Fruit fly (Drosophila melanogaster) whole organism, wandering third instar larva: ENCODE data around the gene CG32195.

Experiments used
- CrebA ChIP-seq: fragments of 200-800 bp; sonication (Bioruptor generic); optimal IDR thresholded peaks from 2 replicates; lab custom pipeline; 2016; ENCODE audit warnings: missing biosample characterization, mild to moderate bottlenecking, missing genetic modification characterization, borderline replicate concordance
- Dfd ChIP-seq: fragments of >200 bp; optimal IDR thresholded peaks from 2 replicates; lab custom pipeline; 2017; ENCODE audit warnings: missing biosample characterization, missing genetic modification characterization
- GATAd ChIP-seq: sonication (Bioruptor generic); optimal IDR thresholded peaks from 2 replicates; lab custom pipeline; 2016; ENCODE audit warnings: missing biosample characterization, missing genetic modification characterization
- Hr78 ChIP-seq: fragments of >200 bp; optimal IDR thresholded peaks from 2 replicates; lab custom pipeline; 2017; ENCODE audit warnings: missing biosample characterization, missing genetic modification characterization
- Myc ChIP-seq: fragments of >200 bp; optimal IDR thresholded peaks from 2 replicates; lab custom pipeline; 2017
- Rel ChIP-seq, 2 experiments: fragments of 200-800 bp; sonication (Bioruptor generic) in 1 of 2; optimal IDR thresholded peaks; 2 replicates in 1 of 2; 3 replicates in 1 of 2; lab custom pipeline; 2016 to 2019; ENCODE audit warnings: mild to moderate bottlenecking in 2 of 2, missing biosample characterization in 2 of 2, missing genetic modification characterization in 2 of 2, moderate library complexity in 1 of 2
- Vsx2 ChIP-seq: fragments of 200-300, 225-300 bp; sonication (Bioruptor generic); optimal IDR thresholded peaks from 2 replicates; lab custom pipeline; 2018; ENCODE audit warnings: missing biosample characterization, missing genetic modification characterization; ENCODE audit not compliant: partially characterized antibody
- h ChIP-seq: fragments of 200-800 bp; sonication (Bioruptor generic); optimal IDR thresholded peaks from 3 replicates; lab custom pipeline; 2016; ENCODE audit warnings: missing biosample characterization, mild to moderate bottlenecking, missing genetic modification characterization
- pan ChIP-seq: fragments of >200 bp; optimal IDR thresholded peaks from 2 replicates; lab custom pipeline; 2017
- rgr ChIP-seq: fragments of 200-800 bp; sonication (Bioruptor generic); optimal IDR thresholded peaks from 3 replicates; lab custom pipeline; 2016; ENCODE audit warnings: missing biosample characterization, mild to moderate bottlenecking, missing genetic modification characterization
- sage ChIP-seq: fragments of 200-800 bp; sonication (Bioruptor generic); optimal IDR thresholded peaks from 2 replicates; lab custom pipeline; 2016; ENCODE audit warnings: missing biosample characterization, mild to moderate bottlenecking, missing genetic modification characterization
- tai ChIP-seq: sonication (Bioruptor generic); optimal IDR thresholded peaks from 2 replicates; lab custom pipeline; 2016; ENCODE audit warnings: missing biosample characterization, missing genetic modification characterization
- woc ChIP-seq: sonication (Bioruptor generic); optimal IDR thresholded peaks from 2 replicates; lab custom pipeline; 2016; ENCODE audit warnings: missing biosample characterization, mild to moderate bottlenecking, missing genetic modification characterization

- TF ChIP-seq GATAd (GFP tag; lab: Kevin White, UChicago), result no peak
- no peak for TF ChIP-seq pan (lab: Kevin White, UChicago)
- TF ChIP-seq rgr (GFP tag; lab: Kevin White, UChicago), result peak; percentile 48
- TF ChIP-seq h (GFP tag; lab: Kevin White, UChicago), result peak; percentile 37
- no peak for TF ChIP-seq tai (GFP tag; lab: Kevin White, UChicago)
- TF ChIP-seq sage, result no peak
- TF ChIP-seq Dfd, result no peak
- TF ChIP-seq Myc (lab: Kevin White, UChicago), result no peak
- TF ChIP-seq Hr78 (GFP tag; lab: Kevin White, UChicago), result no peak
- no peak for TF ChIP-seq woc
- TF ChIP-seq Vsx2 (GFP tag; lab: Kevin White, UChicago), result no peak
- no peak for TF ChIP-seq Rel (GFP tag; optimal IDR thresholded peaks at IDR 0.05; lab: Kevin White, UChicago)
- TF ChIP-seq Rel (tag; optimal IDR thresholded peaks at IDR 0.05; lab: Kevin White, UChicago), result peak; percentile 6
- TF ChIP-seq CrebA, result no peak
Observed at dm6 chr3L:18099715-18100114, 13.0 kb upstream of the CG32195 start.
